Worm (Caenorhabditis elegans) whole organism, mixed stage, embryonic: ENCODE measurements around the gene R02F11.10.

Experiments used
- nhr-237 ChIP-seq: fragments of 150-350 bp; optimal IDR thresholded peaks from 2 replicates; lab custom pipeline; 2014; ENCODE audit warnings: missing biosample characterization, missing genetic modification characterization
- nhr-28 ChIP-seq: fragments of 150-350 bp; optimal IDR thresholded peaks from 2 replicates; lab custom pipeline; 2014; ENCODE audit warnings: missing biosample characterization, missing genetic modification characterization
- pha-4 ChIP-seq: fragments of 150-350 bp; optimal IDR thresholded peaks from 2 replicates; lab custom pipeline; 2018; ENCODE audit warnings: missing biosample characterization, missing genetic modification reagents, missing genetic modification characterization

- TF ChIP-seq nhr-28 (no peak), nhr-237 (no peak), pha-4 (tag; lab: Kevin White, UChicago) (no peak)
Observed at ce11 chrV:4750294-4750693, 38.6 kb upstream of the R02F11.10 start, which contains the start of gene C18G1.6.
